Worm (Caenorhabditis elegans): ENCODE measurements around the gene clec-42.

Gene clec-42

DNA sequence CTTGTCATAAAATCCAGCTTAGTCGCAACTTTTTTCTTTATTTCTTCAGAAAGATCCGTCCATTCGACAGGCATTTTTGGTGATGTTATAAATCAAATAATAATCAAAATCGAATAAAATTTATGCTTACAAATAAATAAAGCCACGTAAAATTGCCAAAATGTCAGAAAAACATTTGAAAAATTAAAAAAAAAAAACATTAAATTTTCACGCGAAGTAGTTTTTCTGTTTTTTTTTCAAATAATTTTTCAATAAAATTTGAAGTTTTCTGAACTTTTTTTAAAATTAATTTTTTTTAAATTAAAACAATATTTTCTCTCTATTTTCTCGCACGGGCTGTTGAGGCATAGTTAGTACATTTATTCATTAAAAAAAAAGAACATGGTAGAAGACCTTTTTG, 12.6 kb upstream of the clec-42 start, which contains the start of gene C31G12.4:
Gene C31G12.4 (minus strand): TSS at position 101 of the 400 bp plus-strand sequence.
- no peak for TF ChIP-seq ets-7 (tag; optimal IDR thresholded peaks at IDR 0.05)
- no peak for TF ChIP-seq sea-1 (GFP tag; conservative IDR thresholded peaks at IDR 0.05)

DNA sequence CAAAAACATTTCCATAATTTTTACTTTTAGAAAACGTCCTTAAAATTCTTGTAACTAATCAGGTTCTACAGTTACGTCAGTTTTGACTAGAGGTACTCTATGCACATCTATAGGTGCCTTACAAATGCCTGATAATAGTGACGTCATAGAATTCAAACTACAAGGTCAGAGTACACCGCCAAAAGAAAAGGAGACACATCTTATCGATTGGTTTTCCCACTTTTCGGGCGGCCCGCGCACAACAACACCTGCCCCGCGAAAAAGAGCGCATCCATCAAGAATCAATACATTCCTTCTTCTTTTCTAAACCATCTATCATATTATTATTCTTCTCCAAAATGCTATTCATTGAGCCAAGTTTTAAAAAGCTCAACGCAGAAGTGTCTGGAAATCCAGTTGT, 11.5 kb upstream of the clec-42 start, which contains the start of gene C31G12.1:
Gene C31G12.1 (plus strand): TSS at position 301 of the 400 bp plus-strand sequence.
- TF ChIP-seq ets-7 (tag; optimal IDR thresholded peaks at IDR 0.05) (no peak), ceh-13 (GFP tag; optimal IDR thresholded peaks at IDR 0.05) (no peak), aly-1 (tag; optimal IDR thresholded peaks at IDR 0.05) (no peak), F13C5.2 (tag; optimal IDR thresholded peaks at IDR 0.05) (no peak), sea-1 (GFP tag; conservative IDR thresholded peaks at IDR 0.05) (no peak), tbx-37 (GFP tag; conservative IDR thresholded peaks at IDR 0.05) (no peak), ama-1 (optimal IDR thresholded peaks at IDR 0.05) (no peak), hnd-1 (tag; optimal IDR thresholded peaks at IDR 0.05) (no peak), flt-1 (GFP tag; IDR thresholded peaks at IDR 0.05) (no peak), B0310.2 (tag; optimal IDR thresholded peaks at IDR 0.05) (no peak), ceh-36 (tag; optimal IDR thresholded peaks at IDR 0.05) (no peak)

DNA sequence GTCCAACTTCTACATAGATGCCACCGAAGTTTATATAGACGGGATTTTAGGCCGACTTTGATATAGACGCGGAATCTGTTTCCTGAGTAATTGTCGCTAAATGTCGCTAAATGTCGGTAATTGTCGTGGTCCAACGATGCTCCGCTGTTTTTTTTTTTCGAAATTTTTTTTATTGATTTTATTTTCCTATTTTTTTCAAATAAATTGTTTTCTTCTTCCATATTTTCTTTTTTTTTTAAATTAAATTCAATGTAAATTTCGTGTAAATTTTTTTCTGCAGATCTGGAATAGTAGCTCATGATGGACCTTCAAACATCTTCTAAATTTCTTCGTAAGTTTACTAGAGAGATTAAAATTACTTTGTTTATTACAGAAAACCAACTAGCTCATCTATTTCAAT, 6.3 kb upstream of the clec-42 start, which contains the start of gene C31G12.3:
Gene C31G12.3 (plus strand): TSS at position 301 of the 400 bp plus-strand sequence.
- TF ChIP-seq tbx-11 (GFP tag; IDR thresholded peaks at IDR 0.05) (no peak), hmbx-1 (tag; optimal IDR thresholded peaks at IDR 0.05) (no peak), F13C5.2 (tag; optimal IDR thresholded peaks at IDR 0.05) (no peak), ceh-13 (GFP tag; optimal IDR thresholded peaks at IDR 0.05) (no peak), ets-7 (tag; optimal IDR thresholded peaks at IDR 0.05) (no peak), pes-1 (GFP tag; IDR thresholded peaks at IDR 0.05) (no peak), B0310.2 (tag; optimal IDR thresholded peaks at IDR 0.05) (no peak), hnd-1 (tag; optimal IDR thresholded peaks at IDR 0.05) (no peak), sea-1 (GFP tag; conservative IDR thresholded peaks at IDR 0.05) (no peak), tra-4 (tag; optimal IDR thresholded peaks at IDR 0.05) (no peak), flt-1 (GFP tag; IDR thresholded peaks at IDR 0.05) (no peak), ama-1 (optimal IDR thresholded peaks at IDR 0.05) (no peak), scrt-1 (GFP tag; IDR thresholded peaks at IDR 0.05) (no peak), hmg-4 (GFP tag; optimal IDR thresholded peaks at IDR 0.05) (no peak), tbx-37 (GFP tag; conservative IDR thresholded peaks at IDR 0.05) (no peak), aly-1 (tag; optimal IDR thresholded peaks at IDR 0.05) (no peak), ceh-36 (tag; optimal IDR thresholded peaks at IDR 0.05) (no peak)

DNA sequence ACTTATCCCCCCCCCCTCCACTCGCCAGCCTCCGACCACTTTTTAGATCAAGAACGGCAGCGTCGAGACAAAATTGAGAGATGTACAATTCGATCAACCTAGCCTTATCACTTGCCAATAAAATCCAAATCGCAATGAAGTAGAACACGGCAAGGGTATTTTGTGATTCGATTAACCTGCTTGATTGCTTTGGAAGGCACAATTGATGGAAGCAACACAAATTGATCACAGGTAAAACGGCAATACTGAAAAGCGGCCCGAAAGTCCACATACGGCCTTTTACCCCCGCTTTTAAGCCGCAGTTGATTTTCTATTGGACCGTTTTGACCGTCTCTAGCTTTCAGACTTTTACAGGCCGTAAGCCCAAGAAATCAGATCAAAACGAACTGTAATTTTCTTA, 2.9 kb upstream of the clec-42 start, which contains the start of gene clec-245:
Gene clec-245 (minus strand): TSS at position 101 of the 400 bp plus-strand sequence.
- TF ChIP-seq aly-1 (tag; optimal IDR thresholded peaks at IDR 0.05) = no peak

DNA sequence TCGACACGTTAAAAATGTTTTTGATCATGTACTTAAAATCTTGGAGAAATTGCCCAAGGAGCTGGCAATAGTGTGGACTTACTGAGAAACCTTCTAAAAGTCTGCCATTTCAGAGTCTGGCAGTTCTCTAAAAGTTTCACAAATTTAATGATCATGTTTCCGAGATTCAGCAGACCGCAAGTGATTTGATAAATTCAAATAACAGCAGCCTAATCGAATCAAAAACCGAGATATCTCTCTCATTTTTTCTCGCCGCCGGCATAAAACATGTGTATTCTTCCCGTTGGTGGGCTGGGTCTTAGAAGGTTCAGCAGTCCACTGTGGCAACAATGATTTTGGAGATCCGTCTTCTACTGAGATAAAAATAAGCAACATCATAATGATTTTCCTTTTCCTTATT, 2.0 kb upstream of the clec-42 start, which contains the start of gene clec-246:
Gene clec-246 (plus strand): TSS at position 301 of the 400 bp plus-strand sequence.
- TF ChIP-seq ceh-13 (GFP tag; optimal IDR thresholded peaks at IDR 0.05) (no peak), scrt-1 (GFP tag; IDR thresholded peaks at IDR 0.05) (no peak), F13C5.2 (tag; optimal IDR thresholded peaks at IDR 0.05) (no peak), pes-1 (GFP tag; IDR thresholded peaks at IDR 0.05) (no peak), hmg-4 (GFP tag; optimal IDR thresholded peaks at IDR 0.05) (no peak)

DNA sequence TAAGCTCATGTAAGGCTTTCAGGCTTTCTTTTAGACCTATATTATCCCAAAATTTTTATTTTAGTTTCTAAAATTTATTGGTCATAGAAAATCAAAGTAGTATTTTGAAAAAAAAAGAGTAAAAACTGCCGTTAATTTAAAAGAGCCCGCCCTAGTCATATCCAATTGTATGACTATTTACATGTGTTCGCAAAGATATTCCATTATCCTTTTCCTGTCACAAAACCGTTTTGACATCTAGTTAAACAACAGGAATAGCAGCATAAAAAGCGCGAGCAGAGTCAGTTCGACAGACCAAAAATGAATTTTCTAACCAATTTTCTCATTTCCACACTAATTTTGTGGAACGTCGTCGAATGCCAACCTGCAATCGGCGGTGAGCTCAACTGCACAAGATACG, 3.8 kb downstream of the clec-42 start, which contains the start of gene F16H6.3:
Gene F16H6.3 (plus strand): TSS at position 301 of the 400 bp plus-strand sequence.
- TF ChIP-seq flt-1 (GFP tag; IDR thresholded peaks at IDR 0.05) (no peak), tra-4 (tag; optimal IDR thresholded peaks at IDR 0.05) (no peak), hmbx-1 (tag; optimal IDR thresholded peaks at IDR 0.05) (no peak), tbx-37 (GFP tag; conservative IDR thresholded peaks at IDR 0.05) (no peak), tbx-11 (GFP tag; IDR thresholded peaks at IDR 0.05) (no peak), aly-1 (tag; optimal IDR thresholded peaks at IDR 0.05) (no peak), ceh-13 (GFP tag; optimal IDR thresholded peaks at IDR 0.05) (no peak), ets-7 (tag; optimal IDR thresholded peaks at IDR 0.05) (no peak), pes-1 (GFP tag; IDR thresholded peaks at IDR 0.05) (no peak), scrt-1 (GFP tag; IDR thresholded peaks at IDR 0.05) (no peak)

DNA sequence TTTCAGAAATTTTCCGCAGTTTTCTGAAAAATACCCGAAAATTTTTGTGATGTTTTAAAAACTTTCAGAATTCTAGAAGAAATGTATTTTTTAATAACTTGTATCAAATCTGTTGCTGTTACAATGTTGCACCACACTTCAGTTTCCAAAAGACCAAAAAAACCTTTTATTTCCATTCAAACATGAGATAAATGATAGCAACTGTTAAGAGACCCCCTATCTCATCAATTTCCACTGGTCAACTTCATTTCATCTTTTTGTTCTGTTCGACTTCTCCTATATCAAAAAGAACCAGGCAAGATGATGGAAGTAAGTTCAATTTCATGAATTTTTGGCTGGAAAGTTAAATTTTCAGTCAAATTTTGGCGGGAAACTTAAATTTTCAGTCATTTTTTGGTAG, 7.2 kb downstream of the clec-42 start, which contains the start of gene F16H6.4:
Gene F16H6.4 (plus strand): TSS at position 301 of the 400 bp plus-strand sequence.
- TF ChIP-seq hmg-4 (GFP tag; optimal IDR thresholded peaks at IDR 0.05) (no peak), tbx-37 (GFP tag; conservative IDR thresholded peaks at IDR 0.05) (no peak), scrt-1 (GFP tag; IDR thresholded peaks at IDR 0.05) (no peak)

DNA sequence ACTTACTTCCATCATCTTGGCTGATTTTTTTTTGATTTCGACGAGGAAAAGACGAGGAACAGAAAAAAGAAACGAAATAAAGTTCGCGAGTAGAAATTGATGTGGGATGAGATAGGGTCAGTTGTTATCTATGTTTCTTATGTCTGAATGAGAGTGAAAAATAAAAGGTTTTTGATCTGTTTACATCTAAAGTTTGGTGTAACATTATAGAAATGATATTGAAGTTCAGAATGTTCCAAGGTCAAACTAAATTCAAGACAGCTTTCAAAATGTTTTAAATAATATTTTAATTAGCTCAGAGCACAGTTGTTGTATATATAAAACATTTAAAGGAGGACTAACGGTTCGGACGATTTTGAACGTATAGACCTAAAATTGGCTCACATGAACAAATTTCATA, 17.9 kb downstream of the clec-42 start, which contains the start of gene F16H6.7:
Gene F16H6.7 (minus strand): TSS at position 101 of the 400 bp plus-strand sequence.
- TF ChIP-seq flt-1 (GFP tag; IDR thresholded peaks at IDR 0.05) (no peak), pes-1 (GFP tag; IDR thresholded peaks at IDR 0.05) (no peak), ama-1 (optimal IDR thresholded peaks at IDR 0.05) (no peak), ets-7 (tag; optimal IDR thresholded peaks at IDR 0.05) (no peak), tra-4 (tag; optimal IDR thresholded peaks at IDR 0.05) (no peak), tbx-11 (GFP tag; IDR thresholded peaks at IDR 0.05) (no peak), ceh-36 (tag; optimal IDR thresholded peaks at IDR 0.05) (no peak), F13C5.2 (tag; optimal IDR thresholded peaks at IDR 0.05) (no peak)

DNA sequence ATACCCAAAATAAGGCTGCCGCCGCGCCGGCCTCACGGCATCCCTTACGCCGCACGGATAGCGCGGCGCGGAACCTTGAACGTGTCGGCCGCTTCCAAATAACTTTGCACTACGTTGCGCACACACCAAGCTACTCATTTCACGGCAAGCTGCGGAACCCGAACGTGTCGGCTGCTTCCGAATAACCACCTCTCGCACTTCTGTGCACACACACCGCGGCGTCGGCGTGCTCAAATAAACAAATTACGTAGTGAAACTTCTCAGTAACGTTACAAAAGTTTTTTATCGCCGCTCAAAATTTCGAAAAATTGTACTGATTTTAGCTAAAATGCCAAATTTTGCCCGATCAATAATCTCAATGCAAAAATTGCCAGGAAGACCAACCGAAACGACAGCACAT, 21.6 kb downstream of the clec-42 start:
- TF ChIP-seq tbx-37 (GFP tag; conservative IDR thresholded peaks at IDR 0.05) (no peak), flt-1 (GFP tag; IDR thresholded peaks at IDR 0.05) (no peak), ets-7 (tag; optimal IDR thresholded peaks at IDR 0.05) (no peak), tbx-11 (GFP tag; IDR thresholded peaks at IDR 0.05) (no peak), aly-1 (tag; optimal IDR thresholded peaks at IDR 0.05) (no peak), hmbx-1 (tag; optimal IDR thresholded peaks at IDR 0.05) (no peak), ama-1 (optimal IDR thresholded peaks at IDR 0.05) (no peak), scrt-1 (GFP tag; IDR thresholded peaks at IDR 0.05) (no peak), F13C5.2 (tag; optimal IDR thresholded peaks at IDR 0.05) (no peak), pes-1 (GFP tag; IDR thresholded peaks at IDR 0.05) (no peak), B0310.2 (tag; optimal IDR thresholded peaks at IDR 0.05) (no peak), sea-1 (GFP tag; conservative IDR thresholded peaks at IDR 0.05) (no peak), tra-4 (tag; optimal IDR thresholded peaks at IDR 0.05) (no peak)
